Fruit fly (Drosophila melanogaster): ENCODE measurements around the gene Atg18a.

Atg18a gene

DNA sequence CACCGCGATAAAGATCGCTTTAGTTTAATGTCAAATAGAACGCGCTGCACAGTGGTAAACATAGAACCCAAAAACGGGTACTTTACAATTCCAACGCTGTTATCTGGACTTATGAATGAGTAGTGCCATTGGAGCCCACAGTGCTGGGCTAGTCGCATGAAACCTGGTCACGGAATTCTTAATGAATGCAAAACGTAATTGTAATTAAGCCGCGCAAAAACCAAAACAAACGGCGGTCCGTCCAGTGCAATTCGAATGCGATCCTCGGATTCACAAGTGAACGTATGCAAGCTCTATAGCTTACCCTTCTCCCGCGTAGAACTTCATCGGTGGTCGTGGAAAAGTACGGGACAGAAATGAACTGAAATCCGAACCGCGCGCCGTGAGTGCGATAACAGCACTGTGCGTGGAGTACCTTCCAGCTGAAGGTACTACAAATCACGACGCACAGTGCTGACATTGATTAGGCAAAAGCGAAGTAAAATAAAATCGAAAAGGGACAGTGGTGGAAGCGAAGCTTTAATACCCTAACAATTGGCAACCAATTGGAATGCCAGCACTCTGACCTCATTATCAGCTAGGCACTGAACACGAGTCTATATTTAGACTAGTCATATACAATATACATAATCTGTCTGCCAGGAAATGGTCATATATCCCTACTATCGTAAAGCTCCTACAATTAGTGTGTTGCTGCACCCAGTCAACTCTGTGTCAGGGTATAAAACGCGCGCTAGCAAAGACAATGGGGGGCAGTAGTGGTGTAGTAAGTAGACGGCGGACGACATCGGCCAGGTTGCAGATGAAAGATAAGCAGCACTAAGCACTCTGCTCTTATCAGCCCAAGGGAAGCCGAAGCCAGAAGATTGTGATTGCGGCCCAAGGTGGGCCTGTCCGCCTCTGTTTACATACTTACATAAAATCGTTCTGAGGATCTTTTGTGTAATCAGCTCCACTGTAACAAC is 1.1 kb upstream of the Atg18a start (continued):
- TF ChIP-seq Ets65A (GFP tag), result peak; percentile 72
- TF ChIP-seq mam (GFP tag; optimal IDR thresholded peaks at IDR 0.05), result peak; percentile 76
- peak; percentile 47 for TF ChIP-seq CG12155 (GFP tag; optimal IDR thresholded peaks at IDR 0.05)
- no peak for TF ChIP-seq CG18619 (GFP tag; optimal IDR thresholded peaks at IDR 0.05)
- TF ChIP-seq HLHmδ (GFP tag; optimal IDR thresholded peaks at IDR 0.05), result peak; percentile 15
- TF ChIP-seq CG18599 (GFP tag; optimal IDR thresholded peaks at IDR 0.05), result peak; percentile 80
- no peak for TF ChIP-seq CG15479 (GFP tag; optimal IDR thresholded peaks at IDR 0.05)
- TF ChIP-seq pzg (GFP tag; optimal IDR thresholded peaks at IDR 0.05), result no peak
- peak; percentile 57 for TF ChIP-seq Hsf (GFP tag; optimal IDR thresholded peaks at IDR 0.05)
- no peak for TF ChIP-seq hth (optimal IDR thresholded peaks at IDR 0.05)
- no peak for TF ChIP-seq gt (GFP tag; IDR thresholded peaks at IDR 0.05)
- TF ChIP-seq CG2678 (tag; optimal IDR thresholded peaks at IDR 0.05), result peak; percentile 67
- TF ChIP-seq Sry-δ (GFP tag; optimal IDR thresholded peaks at IDR 0.05), result peak; percentile 21
- TF ChIP-seq bbx (GFP tag; IDR thresholded peaks at IDR 0.05; ENCODE audit: partially characterized antibody), result no peak
- TF ChIP-seq CG9215 (GFP tag; IDR thresholded peaks at IDR 0.05), result peak; percentile 38
- no peak for TF ChIP-seq org-1 (GFP tag; optimal IDR thresholded peaks at IDR 0.05)
- peak; percentile 24 for TF ChIP-seq Max (GFP tag; optimal IDR thresholded peaks at IDR 0.05)
- peak; percentile 58 for TF ChIP-seq CG30403 (GFP tag; optimal IDR thresholded peaks at IDR 0.05)
- TF ChIP-seq btn (GFP tag; optimal IDR thresholded peaks at IDR 0.05), result peak; percentile 16
- no peak for TF ChIP-seq abd-A (tag; optimal IDR thresholded peaks at IDR 0.05)
- TF ChIP-seq sob (GFP tag; IDR thresholded peaks at IDR 0.05), result peak; percentile 42; the same call in 1 of the 2 replicates
- peak; percentile 20 for TF ChIP-seq oc (tag; optimal IDR thresholded peaks at IDR 0.05)
- TF ChIP-seq CG14050 (GFP tag; IDR thresholded peaks at IDR 0.05), result 0 out of 3 replicates have a peak, but pooled peaks have one; percentile 16
- no peak for TF ChIP-seq CG3726 (GFP tag; IDR thresholded peaks at IDR 0.05)
- TF ChIP-seq CG13775 (GFP tag; optimal IDR thresholded peaks at IDR 0.05), result no peak
- no peak for TF ChIP-seq Stat92E (GFP tag; optimal IDR thresholded peaks at IDR 0.05)
- TF ChIP-seq insv (GFP tag; optimal IDR thresholded peaks at IDR 0.05), result no peak
- peak; percentile 9 for TF ChIP-seq slp2 (GFP tag; optimal IDR thresholded peaks at IDR 0.05)
- TF ChIP-seq fru (optimal IDR thresholded peaks at IDR 0.05), result no peak
- no peak for TF ChIP-seq CG12071 (GFP tag; optimal IDR thresholded peaks at IDR 0.05)
- peak; percentile 47 for TF ChIP-seq seq (GFP tag; IDR thresholded peaks at IDR 0.05)
- TF ChIP-seq CG5180 (GFP tag; optimal IDR thresholded peaks at IDR 0.05), result peak; percentile 12
- peak; percentile 38 to 48 for TF ChIP-seq dpn (GFP tag; optimal IDR thresholded peaks at IDR 0.05)
- TF ChIP-seq CG11085 (GFP tag; IDR thresholded peaks at IDR 0.05), result no peak
- TF ChIP-seq E2f2 (GFP tag; IDR thresholded peaks at IDR 0.05), result no peak; the same call in 1 of the 2 replicates
- peak; percentile 71; the same call in 1 of the 2 replicates for TF ChIP-seq GATAe (GFP tag; conservative IDR thresholded peaks at IDR 0.05)
- TF ChIP-seq psq (GFP tag; optimal IDR thresholded peaks at IDR 0.05), result no peak
- peak; percentile 34 for TF ChIP-seq Chrac-16 (GFP tag; optimal IDR thresholded peaks at IDR 0.05)
- TF ChIP-seq jigr1 (GFP tag; IDR thresholded peaks at IDR 0.05), result no peak
- no peak for TF ChIP-seq Drgx (GFP tag; IDR thresholded peaks at IDR 0.05)
- peak; percentile 97 for TF ChIP-seq row (GFP tag; IDR thresholded peaks at IDR 0.05)
- TF ChIP-seq CG10431 (GFP tag; optimal IDR thresholded peaks at IDR 0.05), result no peak
- TF ChIP-seq ems (GFP tag; optimal IDR thresholded peaks at IDR 0.05), result peak; percentile 18
- TF ChIP-seq CG3407 (GFP tag; optimal IDR thresholded peaks at IDR 0.05), result no peak
- TF ChIP-seq CG9817 (tag; optimal IDR thresholded peaks at IDR 0.05), result peak; percentile 47
- peak; percentile 33 for TF ChIP-seq CG12659 (GFP tag; optimal IDR thresholded peaks at IDR 0.05)
- peak; percentile 41 for TF ChIP-seq Mad (GFP tag; optimal IDR thresholded peaks at IDR 0.05)
- no peak for TF ChIP-seq dm (GFP tag; optimal IDR thresholded peaks at IDR 0.05)
- 0 out of 2 replicates have a peak, but pooled peaks have one; percentile 25 for TF ChIP-seq Awh (GFP tag; IDR thresholded peaks at IDR 0.05)

Data from whole organism, embryonic.